Fruit fly (Drosophila melanogaster) whole organism, embryonic: ENCODE results near the gene Ten-m.

Experiments
- Aef1 ChIP-seq: fragments of 200-800 bp; sonication (Bioruptor generic); IDR thresholded peaks from 3 replicates; pipeline ENCODE4 v1.3.6; 2022; ENCODE audit warnings: missing biosample characterization, missing genetic modification characterization
- CG11085 ChIP-seq: fragments of 200-800 bp; sonication (Bioruptor generic); IDR thresholded peaks from 2 replicates; pipeline ENCODE4 v1.3.6; 2022; ENCODE audit warnings: missing biosample characterization, missing genetic modification characterization
- CG12071 ChIP-seq: fragments of 200-800 bp; sonication (Bioruptor generic); optimal IDR thresholded peaks from 3 replicates; lab custom pipeline; 2018; ENCODE audit warnings: missing biosample characterization, mild to moderate bottlenecking, missing genetic modification characterization
- CG13296 ChIP-seq: fragments of 200-800 bp; sonication (Bioruptor generic); optimal IDR thresholded peaks from 3 replicates; lab custom pipeline; 2018; ENCODE audit warnings: missing biosample characterization, mild to moderate bottlenecking, missing genetic modification characterization
- CG13775 ChIP-seq: fragments of 200-800 bp; sonication (Bioruptor generic); optimal IDR thresholded peaks from 3 replicates; lab custom pipeline; 2017; ENCODE audit warnings: missing biosample characterization, mild to moderate bottlenecking, missing genetic modification characterization
- CG15269 ChIP-seq: fragments of 200-800 bp; sonication (Bioruptor generic); optimal IDR thresholded peaks from 2 replicates; lab custom pipeline; 2018; ENCODE audit warnings: missing biosample characterization, mild to moderate bottlenecking, missing genetic modification characterization, moderate library complexity
- CG1602 ChIP-seq: fragments of 200-800 bp; sonication (Bioruptor generic); optimal IDR thresholded peaks from 3 replicates; lab custom pipeline; 2016; ENCODE audit warnings: missing biosample characterization, missing genetic modification characterization
- CG17385 ChIP-seq: fragments of 200-800 bp; sonication (Bioruptor generic); optimal IDR thresholded peaks from 3 replicates; lab custom pipeline; 2018; ENCODE audit warnings: missing biosample characterization, mild to moderate bottlenecking, missing genetic modification characterization
- CG17612 ChIP-seq: fragments of 200-800 bp; sonication (Bioruptor generic); IDR thresholded peaks from 2 replicates; pipeline ENCODE4 v1.3.6; 2022; ENCODE audit warnings: missing biosample characterization, missing genetic modification characterization
- CG17829 ChIP-seq: fragments of 200-800 bp; optimal IDR thresholded peaks from 2 replicates; lab custom pipeline; 2019; ENCODE audit warnings: missing biosample characterization, mild to moderate bottlenecking, missing genetic modification characterization, moderate library complexity
- CG2120 ChIP-seq: fragments of 200-800 bp; sonication (Bioruptor generic); optimal IDR thresholded peaks from 3 replicates; lab custom pipeline; 2016; ENCODE audit warnings: missing biosample characterization, missing genetic modification characterization
- CG2129 ChIP-seq: fragments of 200-800 bp; sonication (Bioruptor generic); IDR thresholded peaks from 2 replicates; pipeline ENCODE4 v1.3.6; 2022; ENCODE audit warnings: missing biosample characterization, missing genetic modification characterization; ENCODE audit not compliant: partially characterized antibody
- CG31388 ChIP-seq: fragments of 200-800 bp; sonication (Bioruptor generic); optimal IDR thresholded peaks from 2 replicates; lab custom pipeline; 2016; ENCODE audit warnings: missing biosample characterization, missing genetic modification characterization
- CG31441 ChIP-seq: fragments of 200-800 bp; sonication (Bioruptor generic); IDR thresholded peaks from 2 replicates; pipeline ENCODE4 v1.3.6; 2022; ENCODE audit warnings: missing biosample characterization, missing genetic modification characterization
- CG4854 ChIP-seq: fragments of 200-800 bp; sonication (Bioruptor generic); optimal IDR thresholded peaks from 2 replicates; lab custom pipeline; 2016; ENCODE audit warnings: missing biosample characterization, missing genetic modification characterization, inconsistent platforms
- CG5953 ChIP-seq: fragments of 200-800 bp; sonication (Bioruptor generic); IDR thresholded peaks from 2 replicates; pipeline ENCODE4 v1.3.6; 2022; ENCODE audit warnings: missing biosample characterization, missing genetic modification characterization
- CG7372 ChIP-seq: fragments of 200-800 bp; sonication (Bioruptor generic); IDR thresholded peaks from 2 replicates; pipeline ENCODE4 v1.3.6; 2022; ENCODE audit warnings: missing biosample characterization, missing genetic modification characterization
- CG7786 ChIP-seq: fragments of 200-800 bp; sonication (Bioruptor generic); optimal IDR thresholded peaks from 2 replicates; lab custom pipeline; 2016; ENCODE audit warnings: missing biosample characterization, missing genetic modification characterization
- CG9932 ChIP-seq: fragments of 200-800 bp; sonication (Bioruptor generic); IDR thresholded peaks from 2 replicates; pipeline ENCODE4 v1.3.6; 2022; ENCODE audit warnings: missing biosample characterization, missing genetic modification characterization
- Elba2 ChIP-seq: fragments of 200-800 bp; sonication (Bioruptor generic); optimal IDR thresholded peaks from 3 replicates; lab custom pipeline; 2016; ENCODE audit warnings: missing biosample characterization, missing genetic modification characterization
- H2.0 ChIP-seq: fragments of 200-800 bp; sonication (Bioruptor generic); IDR thresholded peaks from 2 replicates; pipeline ENCODE4 v1.3.6; 2022; ENCODE audit warnings: missing biosample characterization, missing genetic modification characterization
- HHEX ChIP-seq: fragments of 200-800 bp; sonication (Bioruptor generic); optimal IDR thresholded peaks from 3 replicates; lab custom pipeline; 2017; ENCODE audit warnings: missing biosample characterization, mild to moderate bottlenecking, missing genetic modification characterization, missing genetic modification reagents
- Hr51 ChIP-seq, 2 experiments: fragments of 200-800 bp; sonication (Bioruptor generic); optimal IDR thresholded peaks; 2 replicates in 1 of 2; 3 replicates in 1 of 2; lab custom pipeline; 2016 to 2018; ENCODE audit warnings: missing biosample characterization in 2 of 2, missing genetic modification characterization in 2 of 2, mild to moderate bottlenecking in 1 of 2, moderate library complexity in 1 of 2
- Mad ChIP-seq: fragments of 200-800 bp; sonication (Bioruptor generic); optimal IDR thresholded peaks from 2 replicates; lab custom pipeline; 2016; ENCODE audit warnings: missing biosample characterization, missing genetic modification characterization
- NFAT ChIP-seq: fragments of 200-800 bp; sonication (Bioruptor generic); IDR thresholded peaks from 2 replicates; pipeline ENCODE4 v1.3.6; 2022; ENCODE audit warnings: missing biosample characterization, missing genetic modification characterization
- Oaz ChIP-seq: fragments of 200-800 bp; sonication (Bioruptor generic); IDR thresholded peaks from 2 replicates; pipeline ENCODE4 v1.3.6; 2022; ENCODE audit warnings: missing biosample characterization, missing genetic modification characterization
- Ptx1 ChIP-seq: fragments of 200-800 bp; sonication (Bioruptor generic); IDR thresholded peaks from 2 replicates; pipeline ENCODE4 v1.3.6; 2022; ENCODE audit warnings: missing biosample characterization, missing genetic modification characterization
- Ssrp ChIP-seq: fragments of 200-800 bp; sonication (Bioruptor generic); optimal IDR thresholded peaks from 2 replicates; lab custom pipeline; 2018; ENCODE audit warnings: missing biosample characterization, mild to moderate bottlenecking, missing genetic modification characterization, moderate library complexity
- Xrp1 ChIP-seq: fragments of 200-800 bp; sonication (Bioruptor generic); IDR thresholded peaks from 2 replicates; pipeline ENCODE4 v1.3.6; 2022; ENCODE audit warnings: missing biosample characterization, missing genetic modification characterization
- ap ChIP-seq: fragments of 200-800 bp; sonication (Bioruptor generic); IDR thresholded peaks from 2 replicates; pipeline ENCODE4 v1.3.6; 2022; ENCODE audit warnings: missing biosample characterization, missing genetic modification characterization
- ara ChIP-seq: fragments of 200-800 bp; sonication (Bioruptor generic); IDR thresholded peaks from 2 replicates; pipeline ENCODE4 v1.3.6; 2022; ENCODE audit warnings: missing biosample characterization, missing genetic modification characterization
- bcd ChIP-seq: fragments of 200-800 bp; sonication (Bioruptor generic); optimal IDR thresholded peaks from 2 replicates; lab custom pipeline; 2017; ENCODE audit warnings: missing biosample characterization, mild to moderate bottlenecking, missing genetic modification characterization
- chn ChIP-seq: fragments of 200-800 bp; sonication (Bioruptor generic); optimal IDR thresholded peaks from 2 replicates; lab custom pipeline; 2016; ENCODE audit warnings: missing biosample characterization, missing genetic modification characterization
- dmrt11E ChIP-seq: fragments of 200-800 bp; sonication (Bioruptor generic); optimal IDR thresholded peaks from 3 replicates; lab custom pipeline; 2018; ENCODE audit warnings: missing biosample characterization, mild to moderate bottlenecking, missing genetic modification characterization, moderate library complexity
- dpn ChIP-seq, 2 experiments: fragments of 200-800 bp; sonication (Bioruptor generic); optimal IDR thresholded peaks; 3 replicates each; lab custom pipeline; 2016; ENCODE audit warnings: missing biosample characterization in 2 of 2, missing genetic modification characterization in 2 of 2
- emc ChIP-seq: fragments of 200-800 bp; sonication (Bioruptor generic); optimal IDR thresholded peaks from 2 replicates; lab custom pipeline; 2016; ENCODE audit warnings: missing biosample characterization, missing genetic modification characterization
- eve ChIP-seq, 2 experiments: fragments of >200 bp; optimal IDR thresholded peaks; 2 replicates each; lab custom pipeline; 2017; ENCODE audit warnings: missing biosample characterization in 2 of 2, missing genetic modification characterization in 2 of 2
- ewg ChIP-seq: fragments of 200-800 bp; sonication (Bioruptor generic); optimal IDR thresholded peaks from 3 replicates; lab custom pipeline; 2017; ENCODE audit warnings: mild to moderate bottlenecking, missing biosample characterization, missing genetic modification reagents, missing genetic modification characterization
- exex ChIP-seq: fragments of 200-800 bp; sonication (Bioruptor generic); optimal IDR thresholded peaks from 4 replicates; lab custom pipeline; 2018; ENCODE audit warnings: missing biosample characterization, mild to moderate bottlenecking, missing genetic modification characterization, moderate library complexity
- fd3F ChIP-seq: fragments of 200-800 bp; sonication (Bioruptor generic); optimal IDR thresholded peaks from 2 replicates; lab custom pipeline; 2018; ENCODE audit warnings: missing biosample characterization, mild to moderate bottlenecking, missing genetic modification characterization, moderate library complexity
- gcm2 ChIP-seq: fragments of 200-800 bp; sonication (Bioruptor generic); optimal IDR thresholded peaks from 2 replicates; lab custom pipeline; 2016; ENCODE audit warnings: missing biosample characterization, missing genetic modification characterization
- gem ChIP-seq: fragments of 200-800 bp; sonication (Bioruptor generic); optimal IDR thresholded peaks from 2 replicates; lab custom pipeline; 2019; ENCODE audit warnings: missing biosample characterization, mild to moderate bottlenecking, missing genetic modification characterization, moderate library complexity
- gsb-n ChIP-seq: fragments of 200-800 bp; sonication (Bioruptor generic); optimal IDR thresholded peaks from 3 replicates; lab custom pipeline; 2018; ENCODE audit warnings: missing biosample characterization, mild to moderate bottlenecking, missing genetic modification characterization
- mam ChIP-seq: fragments of 200-800 bp; sonication (Bioruptor generic); optimal IDR thresholded peaks from 3 replicates; lab custom pipeline; 2016; ENCODE audit warnings: missing biosample characterization, missing genetic modification characterization
- prd ChIP-seq, 3 experiments: fragments of >200 bp in 2 of 3; fragments of 200-800 bp in 1 of 3; sonication (Bioruptor generic) in 1 of 3; optimal IDR thresholded peaks in 2 of 3; IDR thresholded peaks in 1 of 3; 2 replicates in 2 of 3; 3 replicates in 1 of 3; pipeline versions ENCODE4 v1.3.6 to Lab custom; 2017 to 2022; ENCODE audit warnings: missing biosample characterization in 1 of 3, missing genetic modification characterization in 1 of 3
- rib ChIP-seq: fragments of 200-800 bp; sonication (Bioruptor generic); IDR thresholded peaks from 2 replicates; pipeline ENCODE4 v1.3.6; 2022; ENCODE audit warnings: missing biosample characterization, missing genetic modification characterization
- ro ChIP-seq: fragments of 200-800 bp; sonication (Bioruptor generic); IDR thresholded peaks from 2 replicates; pipeline ENCODE4 v1.3.6; 2022; ENCODE audit warnings: missing biosample characterization, missing genetic modification characterization
- sima ChIP-seq: fragments of 200-800 bp; sonication (Bioruptor generic); optimal IDR thresholded peaks from 2 replicates; lab custom pipeline; 2016; ENCODE audit warnings: missing biosample characterization, missing genetic modification characterization
- ssp ChIP-seq: fragments of 200-800 bp; sonication (Bioruptor generic); IDR thresholded peaks from 2 replicates; pipeline ENCODE4 v1.3.6; 2022; ENCODE audit warnings: missing biosample characterization, missing genetic modification characterization
- tgo ChIP-seq: fragments of 200-800 bp; sonication (Bioruptor generic); IDR thresholded peaks from 3 replicates; pipeline ENCODE4 v1.3.6; 2022; ENCODE audit warnings: missing biosample characterization, missing genetic modification characterization
- wek ChIP-seq: fragments of 200-800 bp; sonication (Bioruptor generic); optimal IDR thresholded peaks from 3 replicates; lab custom pipeline; 2018; ENCODE audit warnings: missing biosample characterization, mild to moderate bottlenecking, missing genetic modification characterization, moderate library complexity

Ten-m gene

DNA sequence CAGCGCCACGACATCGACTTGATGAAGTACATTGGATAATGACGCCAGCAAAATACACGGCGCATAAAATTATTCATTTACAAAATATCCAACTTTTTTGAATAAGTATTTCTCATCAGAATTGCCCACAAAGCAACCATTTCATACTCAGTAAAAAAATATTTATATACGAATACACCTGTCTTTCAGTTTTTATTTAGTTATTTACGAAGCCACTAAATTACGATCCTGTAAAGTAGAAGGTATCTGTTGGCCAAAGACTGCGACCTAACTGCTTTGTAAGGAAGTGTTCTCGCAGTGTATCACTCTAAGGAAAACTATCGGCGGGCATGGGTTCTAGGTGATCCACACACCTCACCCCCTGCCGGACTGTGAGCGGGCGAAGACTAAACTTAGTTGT, 130.5 kb downstream of the Ten-m start (continued):
- TF ChIP-seq sima (GFP tag; lab: Kevin White, UChicago): no peak
- no peak for TF ChIP-seq gcm2 (GFP tag; lab: Kevin White, UChicago)
- TF ChIP-seq CG4854 (GFP tag; lab: Kevin White, UChicago): no peak
- peak; percentile 52 for TF ChIP-seq CG2120 (GFP tag; lab: Kevin White, UChicago)
- no peak for TF ChIP-seq exex (tag; lab: Kevin White, UChicago)
- peak; percentile 51 for TF ChIP-seq Oaz
- peak; percentile 42; the same call in 1 of the 2 replicates for TF ChIP-seq NFAT (GFP tag; lab: Robert Waterston, UW)
- TF ChIP-seq ro: no peak
- TF ChIP-seq CG31441 (GFP tag; lab: Robert Waterston, UW): no peak
- peak; percentile 17 for TF ChIP-seq CG1602 (GFP tag; lab: Kevin White, UChicago)
- peak; percentile 61 for TF ChIP-seq bcd (GFP tag; lab: Kevin White, UChicago)
- peak; percentile 22 for TF ChIP-seq chn (GFP tag; lab: Kevin White, UChicago)
- no peak for TF ChIP-seq gem (tag; lab: Kevin White, UChicago)
- peak; percentile 5; the same call in 1 of the 2 replicates for TF ChIP-seq ssp (GFP tag; lab: Robert Waterston, UW)
- TF ChIP-seq dpn (GFP tag; optimal IDR thresholded peaks at IDR 0.05; lab: Kevin White, UChicago): peak in 1 of 2 experiments; percentile 38
- TF ChIP-seq CG7372 (GFP tag; lab: Robert Waterston, UW): peak; percentile 51
- TF ChIP-seq CG15269 (tag; lab: Kevin White, UChicago): no peak
- TF ChIP-seq CG9932: peak; percentile 74
- no peak for TF ChIP-seq Elba2 (GFP tag; lab: Kevin White, UChicago)
- TF ChIP-seq CG7786: peak; percentile 30
- TF ChIP-seq rib (GFP tag; lab: Robert Waterston, UW): no peak
- TF ChIP-seq CG13296 (GFP tag; lab: Kevin White, UChicago): peak; percentile 32
- TF ChIP-seq CG11085 (GFP tag; lab: Robert Waterston, UW): no peak; the same call in 1 of the 2 replicates
- TF ChIP-seq prd (optimal IDR thresholded peaks at IDR 0.05; lab: Kevin White, UChicago): no peak
- peak; percentile 75 for TF ChIP-seq prd (GFP tag; IDR thresholded peaks at IDR 0.05; lab: Robert Waterston, UW)
- TF ChIP-seq Xrp1 (GFP tag; lab: Robert Waterston, UW): 0 out of 2 replicates have a peak, but pooled peaks have one; percentile 45
- no peak for TF ChIP-seq CG17612
- TF ChIP-seq CG17385 (GFP tag; lab: Kevin White, UChicago): peak; percentile 30
- no peak for TF ChIP-seq eve (GFP tag; optimal IDR thresholded peaks at IDR 0.05; lab: Kevin White, UChicago)
- TF ChIP-seq wek (GFP tag; lab: Kevin White, UChicago): no peak
- TF ChIP-seq Hr51 (GFP tag; optimal IDR thresholded peaks at IDR 0.05; lab: Kevin White, UChicago): peak in 1 of 2 experiments; percentile 8
- TF ChIP-seq CG13775 (GFP tag; lab: Kevin White, UChicago): peak; percentile 10
- peak; percentile 30 for TF ChIP-seq dmrt11E (tag; lab: Kevin White, UChicago)
- no peak for TF ChIP-seq gsb-n (tag; lab: Kevin White, UChicago)
- peak; percentile 30; the same call in 1 of the 2 replicates for TF ChIP-seq H2.0
- TF ChIP-seq emc (GFP tag; lab: Kevin White, UChicago): no peak
- TF ChIP-seq ara: 0 out of 2 replicates have a peak, but pooled peaks have one; percentile 35
- TF ChIP-seq CG31388 (GFP tag; lab: Kevin White, UChicago): no peak
- TF ChIP-seq CG5953: no peak
- peak; percentile 31 for TF ChIP-seq mam (GFP tag; lab: Kevin White, UChicago)
- TF ChIP-seq Aef1 (GFP tag; lab: Robert Waterston, UW): peak; percentile 65
- TF ChIP-seq Ssrp (tag; lab: Kevin White, UChicago): peak; percentile 55
- TF ChIP-seq fd3F (GFP tag; lab: Kevin White, UChicago): no peak
- peak; percentile 12 for TF ChIP-seq Mad
- peak; percentile 71 for TF ChIP-seq Ptx1 (GFP tag; lab: Robert Waterston, UW)
- peak; percentile 24 for TF ChIP-seq CG12071
- TF ChIP-seq tgo (GFP tag; lab: Robert Waterston, UW): peak; percentile 66
- peak; percentile 14 for TF ChIP-seq ewg (GFP tag; lab: Kevin White, UChicago)
- TF ChIP-seq ap: no peak
- no peak for TF ChIP-seq CG2129 (GFP tag; lab: Robert Waterston, UW)
- TF ChIP-seq HHEX (GFP tag; lab: Kevin White, UChicago): peak; percentile 30
- peak; percentile 42 for TF ChIP-seq CG17829 (tag; lab: Kevin White, UChicago)
